Worm (Caenorhabditis elegans) whole organism, L2 larva: Measurements from ENCODE around the gene C07A4.2.

Source experiments
- ama-1 ChIP-seq: fragments of 150-350 bp; optimal IDR thresholded peaks from 2 replicates; lab custom pipeline; 2018; ENCODE audit warnings: inconsistent platforms
- blmp-1 ChIP-seq: sonication (generic microtip); optimal IDR thresholded peaks from 2 replicates; lab custom pipeline; 2017; ENCODE audit warnings: missing genetic modification characterization, mild to moderate bottlenecking, missing compliant biosample characterization, antibody characterized with exemption, moderate library complexity; ENCODE audit not compliant: insufficient read depth
- dmd-4 ChIP-seq: sonication (generic microtip); optimal IDR thresholded peaks from 2 replicates; lab custom pipeline; 2017; ENCODE audit warnings: missing biosample characterization, missing genetic modification characterization
- egl-27 ChIP-seq: sonication (generic microtip); optimal IDR thresholded peaks from 3 replicates; lab custom pipeline; 2017; ENCODE audit warnings: missing biosample characterization, missing genetic modification reagents, missing genetic modification characterization
- elt-1 ChIP-seq: fragments of 150-350 bp; optimal IDR thresholded peaks from 2 replicates; lab custom pipeline; 2014; ENCODE audit warnings: missing biosample characterization, missing genetic modification characterization
- elt-3 ChIP-seq: sonication (generic microtip); optimal IDR thresholded peaks from 2 replicates; lab custom pipeline; 2017; ENCODE audit warnings: missing biosample characterization, missing genetic modification characterization
- lin-39 ChIP-seq: fragments of 150-350 bp; optimal IDR thresholded peaks from 2 replicates; lab custom pipeline; 2014; ENCODE audit warnings: missing biosample characterization, missing genetic modification reagents, missing genetic modification characterization
- mdl-1 ChIP-seq, 2 experiments: fragments of 150-350 bp in 1 of 2; sonication (generic microtip) in 1 of 2; optimal IDR thresholded peaks; 2 replicates each; lab custom pipeline; 2017; ENCODE audit warnings: missing biosample characterization in 2 of 2, missing genetic modification characterization in 2 of 2
- nhr-23 ChIP-seq: fragments of 150-350 bp; optimal IDR thresholded peaks from 2 replicates; lab custom pipeline; 2014; ENCODE audit warnings: missing biosample characterization, missing genetic modification reagents, missing genetic modification characterization
- nhr-25 ChIP-seq: fragments of 150-350 bp; sonication (generic microtip); optimal IDR thresholded peaks from 3 replicates; lab custom pipeline; 2014; ENCODE audit warnings: missing biosample characterization, missing genetic modification characterization
- unc-39 ChIP-seq: fragments of 150-350 bp; optimal IDR thresholded peaks from 2 replicates; lab custom pipeline; 2014; ENCODE audit warnings: missing biosample characterization, missing genetic modification characterization
- unc-55 ChIP-seq: fragments of 150-350 bp; sonication (generic microtip); optimal IDR thresholded peaks from 3 replicates; lab custom pipeline; 2014; ENCODE audit warnings: missing biosample characterization, missing genetic modification reagents, missing genetic modification characterization
- ztf-1 ChIP-seq: fragments of 200-800 bp; sonication (Bioruptor generic); conservative IDR thresholded peaks from 2 replicates; pipeline ENCODE4 v1.3.6; 2022; ENCODE audit warnings: missing genetic modification characterization, missing compliant biosample characterization

- no peak for TF ChIP-seq lin-39 (tag; lab: Kevin White, UChicago)
- no peak for TF ChIP-seq elt-1 (tag; lab: Kevin White, UChicago)
- no peak for TF ChIP-seq dmd-4 (tag; lab: Kevin White, UChicago)
- no peak for TF ChIP-seq blmp-1
- no peak for TF ChIP-seq ztf-1 (GFP tag; lab: Robert Waterston, UW)
- TF ChIP-seq ama-1 = no peak
- no peak for TF ChIP-seq elt-3 (tag; lab: Kevin White, UChicago)
- TF ChIP-seq unc-55 = no peak
- TF ChIP-seq unc-39 (tag; lab: Kevin White, UChicago) = no peak
- no peak for TF ChIP-seq mdl-1 (tag; optimal IDR thresholded peaks at IDR 0.05; lab: Kevin White, UChicago)
- TF ChIP-seq nhr-23 (tag; lab: Kevin White, UChicago) = no peak
- TF ChIP-seq egl-27 (tag; lab: Kevin White, UChicago) = no peak
- no peak for TF ChIP-seq nhr-25 (tag; lab: Kevin White, UChicago)
These were observed 16.9 kb upstream of the C07A4.2 start for ce11 chrX:10155127-10155526.
